Worm (Caenorhabditis elegans) whole organism, late embryonic: ENCODE measurements around the gene usp-33.
A peak's percentile ranks its signal among the peaks of the same experiment; 100 is the strongest.

Source experiments
- K09A11.1 ChIP-seq: sonication (generic microtip); optimal IDR thresholded peaks from 2 replicates; lab custom pipeline; 2017; ENCODE audit warnings: antibody characterized with exemption, mild to moderate bottlenecking, missing genetic modification characterization, missing compliant biosample characterization; ENCODE audit not compliant: insufficient read depth
- Y22D7AL.16 ChIP-seq: sonication (generic microtip); optimal IDR thresholded peaks from 2 replicates; lab custom pipeline; 2016; ENCODE audit warnings: missing genetic modification characterization, missing compliant biosample characterization
- ceh-18 ChIP-seq: sonication (generic microtip); optimal IDR thresholded peaks from 2 replicates; lab custom pipeline; 2016; ENCODE audit warnings: missing genetic modification characterization, missing compliant biosample characterization
- ceh-19 ChIP-seq: fragments of 200-800 bp; sonication (Bioruptor generic); optimal IDR thresholded peaks from 2 replicates; lab custom pipeline; 2018; ENCODE audit warnings: mild to moderate bottlenecking, missing genetic modification characterization, missing compliant biosample characterization
- ceh-2 ChIP-seq: sonication (generic microtip); optimal IDR thresholded peaks from 2 replicates; lab custom pipeline; 2016; ENCODE audit warnings: missing genotype, missing genetic modification characterization, missing compliant biosample characterization
- ceh-22 ChIP-seq: sonication (generic microtip); optimal IDR thresholded peaks from 2 replicates; lab custom pipeline; 2017; ENCODE audit warnings: missing biosample characterization, missing genetic modification characterization
- ceh-34 ChIP-seq: sonication (generic microtip); optimal IDR thresholded peaks from 2 replicates; lab custom pipeline; 2016; ENCODE audit warnings: mild to moderate bottlenecking, missing genetic modification characterization, missing compliant biosample characterization
- ceh-45 ChIP-seq: fragments of 200-800 bp; sonication (Bioruptor generic); IDR thresholded peaks from 2 replicates; pipeline ENCODE4 v1.3.6; 2022; ENCODE audit warnings: missing genetic modification reagents, missing genetic modification characterization, missing compliant biosample characterization
- ceh-48 ChIP-seq: sonication (generic microtip); optimal IDR thresholded peaks from 2 replicates; lab custom pipeline; 2016; ENCODE audit warnings: missing genetic modification characterization, inconsistent platforms, missing compliant biosample characterization
- ceh-6 ChIP-seq: fragments of 200-800 bp; sonication (Bioruptor generic); optimal IDR thresholded peaks from 2 replicates; lab custom pipeline; 2018; ENCODE audit warnings: mild to moderate bottlenecking, missing genetic modification characterization, missing compliant biosample characterization
- che-1 ChIP-seq: sonication (generic microtip); optimal IDR thresholded peaks from 2 replicates; lab custom pipeline; 2016; ENCODE audit warnings: mild to moderate bottlenecking, missing genetic modification characterization, missing compliant biosample characterization
- dve-1 ChIP-seq: sonication (generic microtip); optimal IDR thresholded peaks from 2 replicates; lab custom pipeline; 2017; ENCODE audit warnings: antibody characterized with exemption, mild to moderate bottlenecking, missing genetic modification characterization, missing compliant biosample characterization
- elt-2 ChIP-seq: sonication (generic microtip); optimal IDR thresholded peaks from 2 replicates; lab custom pipeline; 2016; ENCODE audit warnings: missing genetic modification reagents, missing genetic modification characterization, missing compliant biosample characterization
- fkh-6 ChIP-seq: sonication (generic microtip); optimal IDR thresholded peaks from 2 replicates; lab custom pipeline; 2016; ENCODE audit warnings: missing genetic modification characterization, missing compliant biosample characterization
- hlh-13 ChIP-seq: fragments of 200-800 bp; sonication (Bioruptor generic); optimal IDR thresholded peaks from 2 replicates; lab custom pipeline; 2018; ENCODE audit warnings: mild to moderate bottlenecking, missing genetic modification characterization, missing compliant biosample characterization
- hlh-15 ChIP-seq: sonication (generic microtip); optimal IDR thresholded peaks from 2 replicates; lab custom pipeline; 2016; ENCODE audit warnings: missing genetic modification characterization, missing compliant biosample characterization
- hlh-30 ChIP-seq: sonication (generic microtip); optimal IDR thresholded peaks from 2 replicates; lab custom pipeline; 2017; ENCODE audit warnings: antibody characterized with exemption, missing genetic modification characterization, missing compliant biosample characterization; ENCODE audit not compliant: insufficient read depth
- hlh-6 ChIP-seq: sonication (generic microtip); optimal IDR thresholded peaks from 2 replicates; lab custom pipeline; 2016; ENCODE audit warnings: missing genotype, missing genetic modification characterization, missing compliant biosample characterization
- lim-6 ChIP-seq: sonication (generic microtip); optimal IDR thresholded peaks from 2 replicates; lab custom pipeline; 2016; ENCODE audit warnings: missing genetic modification characterization, missing compliant biosample characterization
- lin-11 ChIP-seq: fragments of 200-800 bp; sonication (Bioruptor generic); optimal IDR thresholded peaks from 2 replicates; lab custom pipeline; 2018; ENCODE audit warnings: mild to moderate bottlenecking, missing genetic modification characterization, missing compliant biosample characterization
- madf-2 ChIP-seq: sonication (generic microtip); optimal IDR thresholded peaks from 2 replicates; lab custom pipeline; 2017; ENCODE audit warnings: missing genetic modification characterization, missing compliant biosample characterization
- nfya-1 ChIP-seq: sonication (generic microtip); optimal IDR thresholded peaks from 2 replicates; lab custom pipeline; 2017; ENCODE audit warnings: missing genetic modification characterization, mild to moderate bottlenecking, missing compliant biosample characterization, antibody characterized with exemption, moderate library complexity
- nhr-232 ChIP-seq: sonication (generic microtip); optimal IDR thresholded peaks from 2 replicates; lab custom pipeline; 2016; ENCODE audit warnings: missing genetic modification characterization, missing compliant biosample characterization
- odd-2 ChIP-seq: sonication (generic microtip); optimal IDR thresholded peaks from 2 replicates; lab custom pipeline; 2017; ENCODE audit warnings: antibody characterized with exemption, mild to moderate bottlenecking, missing genetic modification characterization, missing compliant biosample characterization
- pat-9 ChIP-seq: fragments of 200-800 bp; sonication (Bioruptor generic); optimal IDR thresholded peaks from 2 replicates; lab custom pipeline; 2018; ENCODE audit warnings: mild to moderate bottlenecking, missing genetic modification characterization, moderate library complexity, missing compliant biosample characterization
- pqm-1 ChIP-seq: sonication (generic microtip); optimal IDR thresholded peaks from 2 replicates; lab custom pipeline; 2016; ENCODE audit warnings: missing genetic modification characterization, missing compliant biosample characterization
- ref-2 ChIP-seq: sonication (generic microtip); optimal IDR thresholded peaks from 2 replicates; lab custom pipeline; 2016; ENCODE audit warnings: missing genetic modification characterization, missing compliant biosample characterization
- rnt-1 ChIP-seq: sonication (generic microtip); optimal IDR thresholded peaks from 2 replicates; lab custom pipeline; 2016; ENCODE audit warnings: missing genetic modification characterization, missing compliant biosample characterization
- sdc-2 ChIP-seq: sonication (generic microtip); optimal IDR thresholded peaks from 2 replicates; lab custom pipeline; 2016; ENCODE audit warnings: missing genotype, missing genetic modification characterization, missing compliant biosample characterization
- sox-2 ChIP-seq: fragments of 200-800 bp; sonication (Bioruptor generic); IDR thresholded peaks from 2 replicates; pipeline ENCODE4 v1.3.6; 2022; ENCODE audit warnings: missing genetic modification reagents, missing genetic modification characterization, missing compliant biosample characterization
- syd-9 ChIP-seq: sonication (generic microtip); optimal IDR thresholded peaks from 2 replicates; lab custom pipeline; 2016; ENCODE audit warnings: mild to moderate bottlenecking, missing genetic modification characterization, moderate library complexity, missing compliant biosample characterization
- tbx-2 ChIP-seq: sonication (generic microtip); optimal IDR thresholded peaks from 2 replicates; lab custom pipeline; 2016; ENCODE audit warnings: missing genetic modification characterization, missing compliant biosample characterization
- ttx-3 ChIP-seq: sonication (generic microtip); optimal IDR thresholded peaks from 2 replicates; lab custom pipeline; 2016; ENCODE audit warnings: missing genetic modification reagents, missing genetic modification characterization, missing compliant biosample characterization
- unc-3 ChIP-seq, 2 experiments: fragments of 200-800 bp in 1 of 2; sonication (Bioruptor generic) in 1 of 2; sonication (generic microtip) in 1 of 2; conservative IDR thresholded peaks in 1 of 2; optimal IDR thresholded peaks in 1 of 2; 2 replicates each; pipeline versions ENCODE4 v1.3.6 to Lab custom; 2016 to 2022; ENCODE audit warnings: missing compliant biosample characterization in 2 of 2, missing genetic modification characterization in 2 of 2, missing genetic modification reagents in 1 of 2
- unc-42 ChIP-seq: sonication (generic microtip); optimal IDR thresholded peaks from 2 replicates; lab custom pipeline; 2016; ENCODE audit warnings: missing genotype, missing genetic modification characterization, missing compliant biosample characterization
- unc-55 ChIP-seq: sonication (generic microtip); optimal IDR thresholded peaks from 2 replicates; lab custom pipeline; 2017; ENCODE audit warnings: missing biosample characterization, missing genetic modification reagents, missing genetic modification characterization
- unc-86 ChIP-seq: sonication (generic microtip); optimal IDR thresholded peaks from 2 replicates; lab custom pipeline; 2016; ENCODE audit warnings: missing genetic modification characterization, missing compliant biosample characterization
- ztf-16 ChIP-seq: sonication (generic microtip); optimal IDR thresholded peaks from 2 replicates; lab custom pipeline; 2017; ENCODE audit warnings: missing genetic modification characterization, missing compliant biosample characterization

Gene usp-33

DNA sequence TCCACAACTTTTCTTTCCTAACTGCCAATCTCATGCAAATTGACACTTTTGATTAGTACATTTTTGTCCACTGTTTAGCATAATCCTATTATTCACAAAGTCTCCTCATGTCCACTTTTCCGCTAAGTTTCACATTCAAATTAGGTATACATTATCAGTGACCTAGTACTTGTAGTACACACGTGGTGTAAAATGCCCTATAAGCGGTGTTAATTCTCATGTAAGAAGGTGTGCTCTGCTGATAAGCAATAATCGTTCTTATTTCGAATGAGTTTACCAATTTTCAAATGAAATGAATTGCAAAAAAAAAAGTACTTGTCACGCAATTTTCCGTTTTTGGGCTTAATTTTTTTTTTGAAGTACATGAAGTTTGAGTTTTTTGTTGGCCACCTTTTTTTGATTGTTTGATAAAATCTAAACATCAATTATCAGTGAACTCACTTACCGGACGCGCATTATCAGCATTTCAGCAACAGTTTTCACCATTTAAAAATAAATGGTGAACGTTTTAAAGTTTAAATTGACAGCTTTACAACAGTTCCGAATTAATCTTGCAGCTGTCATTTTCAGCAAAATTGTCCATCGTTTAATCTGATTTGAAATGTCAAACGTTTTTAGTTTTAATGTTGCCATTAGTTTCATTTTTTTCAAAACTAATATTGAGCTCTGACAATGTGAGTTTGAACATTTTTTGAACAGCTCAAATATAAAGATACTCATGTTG lies 7.7 kb downstream of the usp-33 start:
- TF ChIP-seq ceh-18 (tag; lab: Kevin White, UChicago) (no peak), ttx-3 (tag; lab: Kevin White, UChicago) (no peak), madf-2 (no peak), elt-2 (tag; lab: Kevin White, UChicago) (peak; percentile 75), che-1 (tag; lab: Kevin White, UChicago) (no peak), ceh-34 (tag; lab: Kevin White, UChicago) (no peak)
- TF ChIP-seq, all 69 proteins: peak for 1

DNA sequence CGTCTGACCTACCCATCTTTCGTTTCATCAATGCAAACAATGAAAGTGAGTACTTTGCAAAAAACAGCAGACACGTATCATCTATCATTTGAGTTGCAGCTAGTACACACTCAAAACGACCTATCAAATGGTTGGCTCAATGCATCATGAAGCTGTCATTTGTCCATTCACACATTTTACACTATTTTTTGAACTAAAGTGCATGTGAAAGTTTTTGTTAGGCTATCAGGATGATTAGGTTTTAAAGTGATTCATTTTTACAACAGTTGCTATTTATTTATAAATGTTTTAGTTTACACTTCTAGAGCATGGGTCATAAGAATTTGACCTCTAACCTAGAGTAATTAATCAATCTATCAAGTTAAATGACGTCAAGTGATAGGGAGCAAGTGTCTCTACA lies 8.8 kb downstream of the usp-33 start:
- TF ChIP-seq fkh-6 (tag; lab: Kevin White, UChicago) (no peak), nhr-232 (no peak)

DNA sequence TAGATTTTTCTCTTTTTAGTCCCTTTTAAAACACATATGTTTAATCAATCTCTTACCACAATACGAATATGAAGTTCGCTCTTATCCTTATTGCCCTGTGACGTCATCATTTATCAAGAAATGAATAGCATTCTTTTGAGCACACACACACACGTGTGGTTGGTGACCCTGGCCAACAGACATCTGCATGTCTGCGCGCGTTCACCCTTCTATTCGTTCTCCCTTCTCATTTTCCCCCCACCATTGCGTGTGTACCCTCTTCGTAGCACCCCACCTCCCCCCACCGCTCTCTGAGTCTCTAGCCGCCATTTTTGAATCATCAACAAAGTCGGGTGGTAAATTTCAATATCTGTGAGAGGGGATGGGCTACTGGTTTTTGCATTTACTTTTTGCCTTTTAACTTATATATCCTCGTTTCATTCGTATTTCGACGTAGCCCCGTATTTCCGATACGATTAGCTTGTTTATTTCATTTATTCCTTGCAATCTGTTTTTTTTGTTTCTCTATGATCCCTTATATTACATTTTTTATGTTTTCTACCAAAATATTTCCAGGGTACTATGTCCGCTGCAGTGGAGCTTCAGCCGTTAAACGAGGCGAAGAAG lies 9.4 kb downstream of the usp-33 start, which contains the start of gene ent-2:
Gene ent-2, plus strand, starts transcription at position 556 of the 606 bp plus-strand sequence.
- TF ChIP-seq Y22D7AL.16 (tag; lab: Kevin White, UChicago) = no peak
- TF ChIP-seq sdc-2 (tag; lab: Kevin White, UChicago) = no peak
- peak; percentile 51 for TF ChIP-seq elt-2 (tag; lab: Kevin White, UChicago)
- TF ChIP-seq pat-9 (tag; lab: Kevin White, UChicago) = peak; percentile 6
- TF ChIP-seq hlh-13 (GFP tag; lab: Kevin White, UChicago) = no peak
- TF ChIP-seq sox-2 = no peak
- TF ChIP-seq odd-2 = no peak
- no peak for TF ChIP-seq ztf-16 (tag; lab: Kevin White, UChicago)
- TF ChIP-seq ceh-48 (tag; lab: Kevin White, UChicago) = no peak
- TF ChIP-seq nfya-1 = no peak
- TF ChIP-seq hlh-30 (tag; lab: Kevin White, UChicago) = peak; percentile 5
- no peak for TF ChIP-seq unc-42 (tag; lab: Kevin White, UChicago)
- no peak for TF ChIP-seq rnt-1 (tag; lab: Kevin White, UChicago)
- TF ChIP-seq ceh-2 (tag; lab: Kevin White, UChicago) = no peak

DNA sequence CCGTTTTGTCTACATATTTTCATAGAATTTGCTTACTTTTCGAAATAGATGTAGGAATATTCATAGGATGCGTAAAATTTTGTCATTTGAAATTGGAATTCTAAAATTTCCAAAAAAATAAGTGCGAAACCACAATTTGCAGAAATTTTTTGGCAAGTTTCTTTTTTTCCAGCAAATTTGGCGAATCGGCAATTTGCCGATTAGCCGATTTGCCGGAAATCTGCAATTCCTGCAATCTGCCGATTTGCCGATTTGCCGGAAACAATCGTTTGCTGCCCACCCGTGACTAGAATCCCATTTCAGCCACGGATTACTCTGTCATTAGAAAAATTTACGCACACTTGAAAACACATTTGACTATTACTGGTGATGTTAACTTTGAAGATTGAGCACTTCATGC lies 13.1 kb downstream of the usp-33 start:
- no peak for TF ChIP-seq ceh-22 (tag; lab: Kevin White, UChicago)
- TF ChIP-seq syd-9 (tag; lab: Kevin White, UChicago) = no peak
- TF ChIP-seq pat-9 (tag; lab: Kevin White, UChicago) = no peak
- no peak for TF ChIP-seq ref-2 (tag; lab: Kevin White, UChicago)

DNA sequence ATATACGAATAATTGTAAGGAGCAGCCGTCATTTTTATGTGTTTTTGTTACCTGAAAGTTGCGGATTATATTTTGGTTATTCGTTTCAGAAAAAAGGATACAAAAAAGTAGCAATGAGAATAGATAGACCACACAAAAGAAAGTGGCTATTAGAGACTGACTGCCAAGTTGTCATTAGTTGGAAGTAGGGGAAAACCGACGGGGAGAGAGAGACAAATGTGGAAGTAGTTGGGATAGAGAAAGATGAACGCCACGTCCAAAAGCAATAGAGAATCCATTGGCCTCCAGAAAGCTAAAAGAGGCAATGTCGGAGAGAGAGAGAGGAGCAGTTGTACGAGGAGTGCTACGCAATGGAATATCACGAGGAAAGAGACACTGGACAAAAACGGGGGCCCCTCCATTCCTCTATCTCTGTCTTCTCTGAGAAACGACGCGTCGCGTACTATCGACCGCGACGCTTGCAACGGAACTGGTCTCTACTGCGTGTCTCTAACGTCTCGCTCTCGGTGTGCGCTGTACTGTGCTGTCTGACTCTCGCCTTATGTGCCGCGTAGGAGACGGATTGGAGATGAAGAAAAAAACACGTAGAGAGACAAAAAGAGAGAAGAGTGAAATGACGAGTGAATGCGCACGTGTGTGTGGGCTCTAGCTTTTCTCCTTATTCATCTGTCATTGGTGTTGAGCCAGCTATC lies 15.6 kb downstream of the usp-33 start, which contains the start of gene rab-14:
Gene rab-14, minus strand, starts transcription at position 51 of the 692 bp plus-strand sequence.
- TF ChIP-seq ztf-16 (tag; lab: Kevin White, UChicago) (no peak), K09A11.1 (tag; lab: Kevin White, UChicago) (peak; percentile 59), ceh-6 (peak; percentile 23), lin-11 (no peak), sdc-2 (tag; lab: Kevin White, UChicago) (peak; percentile 60), hlh-15 (tag; lab: Kevin White, UChicago) (peak; percentile 1), ref-2 (tag; lab: Kevin White, UChicago) (peak; percentile 30), pqm-1 (tag; lab: Kevin White, UChicago) (no peak), ceh-34 (tag; lab: Kevin White, UChicago) (peak; percentile 60), unc-42 (tag; lab: Kevin White, UChicago) (peak; percentile 25), lim-6 (tag; lab: Kevin White, UChicago) (no peak), unc-86 (tag; lab: Kevin White, UChicago) (no peak), ceh-45 (GFP tag; lab: Robert Waterston, UW) (no peak), ceh-48 (tag; lab: Kevin White, UChicago) (peak; percentile 28), hlh-30 (tag; lab: Kevin White, UChicago) (peak; percentile 88), nfya-1 (peak; percentile 66), ceh-19 (GFP tag; lab: Kevin White, UChicago) (no peak), dve-1 (tag; lab: Kevin White, UChicago) (no peak), elt-2 (tag; lab: Kevin White, UChicago) (peak; percentile 16), tbx-2 (tag; lab: Kevin White, UChicago) (peak; percentile 53), fkh-6 (tag; lab: Kevin White, UChicago) (peak; percentile 8), ceh-18 (tag; lab: Kevin White, UChicago) (no peak), rnt-1 (tag; lab: Kevin White, UChicago) (no peak), hlh-6 (tag; lab: Kevin White, UChicago) (peak; percentile 15), unc-3 (GFP tag; conservative IDR thresholded peaks at IDR 0.05; lab: Robert Waterston, UW) (0 out of 2 replicates have a peak, but pooled peaks have one; percentile 23), unc-3 (tag; optimal IDR thresholded peaks at IDR 0.05; lab: Kevin White, UChicago) (no peak), unc-55 (GFP tag; lab: Kevin White, UChicago) (peak; percentile 14)
